Fruit fly (Drosophila melanogaster): ENCODE measurements around the gene CG14968.

Gene CG14968

dm6 chr3L:3350572-3351343, 47.8 kb upstream of the CG14968 start (continued):
- TF ChIP-seq CG15479 (GFP tag; optimal IDR thresholded peaks at IDR 0.05) (no peak), nerfin-2 (GFP tag; IDR thresholded peaks at IDR 0.05; ENCODE audit: partially characterized antibody) (no peak), Jarid2 (GFP tag; optimal IDR thresholded peaks at IDR 0.05) (no peak), repo (GFP tag; optimal IDR thresholded peaks at IDR 0.05) (no peak), Rx (GFP tag; IDR thresholded peaks at IDR 0.05) (no peak), CG5245 (GFP tag; optimal IDR thresholded peaks at IDR 0.05) (no peak), CG4617 (GFP tag; optimal IDR thresholded peaks at IDR 0.05; ENCODE audit: borderline replicate concordance) (no peak), CG30020 (tag; optimal IDR thresholded peaks at IDR 0.05) (no peak), ttk (GFP tag; IDR thresholded peaks at IDR 0.05) (no peak), kay (GFP tag; optimal IDR thresholded peaks at IDR 0.05) (no peak), CG6791 (GFP tag; IDR thresholded peaks at IDR 0.05; ENCODE audit: partially characterized antibody) (no peak), gsb-n (tag; optimal IDR thresholded peaks at IDR 0.05) (no peak), dati (GFP tag; IDR thresholded peaks at IDR 0.05) (no peak), CG4328 (GFP tag; optimal IDR thresholded peaks at IDR 0.05) (no peak), run (tag; optimal IDR thresholded peaks at IDR 0.05) (no peak), CG7556 (GFP tag; optimal IDR thresholded peaks at IDR 0.05) (no peak), Rfx (GFP tag; IDR thresholded peaks at IDR 0.05) (no peak; the same call in 1 of the 2 replicates), pnt (GFP tag; optimal IDR thresholded peaks at IDR 0.05) (no peak), CG17385 (GFP tag; optimal IDR thresholded peaks at IDR 0.05) (peak; percentile 22), zfh2 (GFP tag; optimal IDR thresholded peaks at IDR 0.05) (no peak), croc (GFP tag; conservative IDR thresholded peaks at IDR 0.05) (no peak), gt (GFP tag; IDR thresholded peaks at IDR 0.05) (no peak), C15 (GFP tag; IDR thresholded peaks at IDR 0.05) (no peak), Pdp1 (GFP tag; optimal IDR thresholded peaks at IDR 0.05) (peak in 1 of 2 experiments; percentile 43), CG4730 (GFP tag; IDR thresholded peaks at IDR 0.05) (no peak), CG12391 (tag; optimal IDR thresholded peaks at IDR 0.05) (peak; percentile 14), CG18599 (GFP tag; optimal IDR thresholded peaks at IDR 0.05) (peak; percentile 43), slp2 (GFP tag; optimal IDR thresholded peaks at IDR 0.05) (no peak), pfk (GFP tag; optimal IDR thresholded peaks at IDR 0.05) (no peak), Sox100B (GFP tag; optimal IDR thresholded peaks at IDR 0.05) (peak; percentile 10), Asciz (GFP tag; optimal IDR thresholded peaks at IDR 0.05) (no peak), crol (GFP tag; IDR thresholded peaks at IDR 0.05) (no peak), h (optimal IDR thresholded peaks at IDR 0.05) (no peak), mld (GFP tag; IDR thresholded peaks at IDR 0.05; ENCODE audit: partially characterized antibody) (no peak), Med (GFP tag) (peak; percentile 82), CG2199 (GFP tag; IDR thresholded peaks at IDR 0.05) (no peak), Scr (GFP tag; IDR thresholded peaks at IDR 0.05; ENCODE audit: partially characterized antibody) (no peak), sob (GFP tag; IDR thresholded peaks at IDR 0.05) (0 out of 2 replicates have a peak, but pooled peaks have one; percentile 9), CG4282 (GFP tag; optimal IDR thresholded peaks at IDR 0.05) (no peak), Camta (GFP tag; optimal IDR thresholded peaks at IDR 0.05) (no peak), zen2 (GFP tag; IDR thresholded peaks at IDR 0.05; ENCODE audit: partially characterized antibody) (no peak), onecut (GFP tag; IDR thresholded peaks at IDR 0.05) (peak; percentile 27; the same call in 1 of the 2 replicates), chm (GFP tag; IDR thresholded peaks at IDR 0.05) (no peak), Atf6 (GFP tag; IDR thresholded peaks at IDR 0.05) (no peak), CG9215 (GFP tag; IDR thresholded peaks at IDR 0.05) (no peak), gro (GFP tag; optimal IDR thresholded peaks at IDR 0.05) (no peak), CG12104 (GFP tag; optimal IDR thresholded peaks at IDR 0.05) (no peak), bcd (GFP tag; optimal IDR thresholded peaks at IDR 0.05) (no peak), CG31388 (GFP tag; optimal IDR thresholded peaks at IDR 0.05) (no peak), caup (GFP tag; optimal IDR thresholded peaks at IDR 0.05; ENCODE audit: severe bottlenecking) (no peak)

Measured in whole organism, embryonic.